Worm (Caenorhabditis elegans) whole organism, L4 larva: Measurements from ENCODE around the gene srlf-18.
A peak's percentile ranks its signal among the peaks of the same experiment; 100 is the strongest.

Experiments
- F26F4.8 ChIP-seq: fragments of 200-800 bp; sonication (Bioruptor generic); conservative IDR thresholded peaks from 2 replicates; pipeline ENCODE4 v1.3.6; 2022; ENCODE audit warnings: missing genetic modification characterization, missing compliant biosample characterization
- R02D3.7 ChIP-seq: fragments of 150-350 bp; sonication (generic microtip); optimal IDR thresholded peaks from 3 replicates; lab custom pipeline; 2014; ENCODE audit warnings: missing biosample characterization, missing genetic modification characterization
- T20F7.1 ChIP-seq: fragments of 200-800 bp; sonication (Bioruptor generic); optimal IDR thresholded peaks from 2 replicates; lab custom pipeline; 2018; ENCODE audit warnings: mild to moderate bottlenecking, missing genetic modification characterization, missing compliant biosample characterization
- Y48G9A.11 ChIP-seq: fragments of 200-800 bp; sonication (Bioruptor generic); IDR thresholded peaks from 2 replicates; pipeline ENCODE4 v1.3.6; 2022; ENCODE audit warnings: missing genetic modification reagents, missing genetic modification characterization, missing compliant biosample characterization
- attf-4 ChIP-seq: sonication (generic microtip); optimal IDR thresholded peaks from 3 replicates; lab custom pipeline; 2017; ENCODE audit warnings: missing biosample characterization, missing genetic modification characterization
- ctbp-1 ChIP-seq: fragments of 200-800 bp; sonication (Bioruptor generic); IDR thresholded peaks from 2 replicates; pipeline ENCODE4 v1.3.6; 2022; ENCODE audit warnings: missing genetic modification reagents, missing genetic modification characterization, missing compliant biosample characterization
- daf-16 ChIP-seq, 3 experiments: sonication (generic microtip); optimal IDR thresholded peaks; 2 replicates each; lab custom pipeline; 2016 to 2017; ENCODE audit warnings: missing genetic modification characterization in 3 of 3, missing genetic modification reagents in 3 of 3, mild to moderate bottlenecking in 2 of 3, missing compliant biosample characterization in 2 of 3, missing biosample characterization in 1 of 3, moderate library complexity in 1 of 3
- daf-19 ChIP-seq: fragments of 200-800 bp; sonication (Bioruptor generic); conservative IDR thresholded peaks from 2 replicates; pipeline ENCODE4 v1.3.6; 2022; ENCODE audit warnings: missing genetic modification characterization, missing compliant biosample characterization
- dmd-6 ChIP-seq: fragments of 200-800 bp; sonication (Bioruptor generic); IDR thresholded peaks from 2 replicates; pipeline ENCODE4 v1.3.6; 2022; ENCODE audit warnings: missing genetic modification reagents, missing genetic modification characterization, missing compliant biosample characterization
- dmd-8 ChIP-seq: fragments of 200-800 bp; sonication (Bioruptor generic); IDR thresholded peaks from 2 replicates; pipeline ENCODE4 v1.3.6; 2022; ENCODE audit warnings: missing genetic modification characterization, missing compliant biosample characterization
- dmd-9 ChIP-seq: fragments of 200-800 bp; sonication (Bioruptor generic); IDR thresholded peaks from 2 replicates; pipeline ENCODE4 v1.3.6; 2022; ENCODE audit warnings: missing genetic modification reagents, missing genetic modification characterization, missing compliant biosample characterization
- dve-1 ChIP-seq: sonication (generic microtip); optimal IDR thresholded peaks from 2 replicates; lab custom pipeline; 2017; ENCODE audit warnings: antibody characterized with exemption, mild to moderate bottlenecking, missing genetic modification characterization, missing compliant biosample characterization; ENCODE audit not compliant: insufficient read depth
- egl-27 ChIP-seq: sonication (generic microtip); optimal IDR thresholded peaks from 3 replicates; lab custom pipeline; 2017; ENCODE audit warnings: missing biosample characterization, missing genetic modification reagents, missing genetic modification characterization
- egl-43 ChIP-seq: fragments of 200-800 bp; sonication (Bioruptor generic); IDR thresholded peaks from 2 replicates; pipeline ENCODE4 v1.3.6; 2022; ENCODE audit warnings: missing genetic modification reagents, missing genetic modification characterization, missing compliant biosample characterization
- fkh-10 ChIP-seq: fragments of 150-350 bp; optimal IDR thresholded peaks from 2 replicates; lab custom pipeline; 2014; ENCODE audit warnings: missing biosample characterization, missing genetic modification reagents, missing genetic modification characterization
- fos-1 ChIP-seq: fragments of 150-350 bp; optimal IDR thresholded peaks from 2 replicates; lab custom pipeline; 2014; ENCODE audit warnings: missing biosample characterization, missing genetic modification characterization
- hif-1 ChIP-seq, 2 experiments: sonication (generic microtip); optimal IDR thresholded peaks; 2 replicates each; lab custom pipeline; 2016 to 2017; ENCODE audit warnings: missing compliant biosample characterization in 2 of 2, missing genetic modification characterization in 2 of 2, missing genetic modification reagents in 2 of 2, missing genotype in 2 of 2, mild to moderate bottlenecking in 1 of 2
- hlh-11 ChIP-seq: fragments of 200-800 bp; sonication (Bioruptor generic); optimal IDR thresholded peaks from 2 replicates; lab custom pipeline; 2018; ENCODE audit warnings: mild to moderate bottlenecking, missing genetic modification characterization, missing compliant biosample characterization
- hlh-30 ChIP-seq: sonication (generic microtip); optimal IDR thresholded peaks from 2 replicates; lab custom pipeline; 2017; ENCODE audit warnings: antibody characterized with exemption, mild to moderate bottlenecking, missing genetic modification characterization, missing compliant biosample characterization; ENCODE audit not compliant: insufficient read depth
- hmg-1.1 ChIP-seq: fragments of 200-800 bp; sonication (Bioruptor generic); IDR thresholded peaks from 2 replicates; pipeline ENCODE4 v1.3.6; 2022; ENCODE audit warnings: missing genetic modification reagents, missing genetic modification characterization, missing compliant biosample characterization
- lin-29 ChIP-seq: fragments of 200-800 bp; sonication (Bioruptor generic); IDR thresholded peaks from 2 replicates; pipeline ENCODE4 v1.3.6; 2022; ENCODE audit warnings: missing genetic modification reagents, missing genetic modification characterization, missing compliant biosample characterization
- lin-38 ChIP-seq: fragments of 200-800 bp; sonication (Bioruptor generic); IDR thresholded peaks from 2 replicates; pipeline ENCODE4 v1.3.6; 2022; ENCODE audit warnings: missing genetic modification reagents, missing genetic modification characterization, missing compliant biosample characterization
- lsy-2 ChIP-seq, 2 experiments: fragments of 150-350 bp in 1 of 2; sonication (generic microtip) in 1 of 2; optimal IDR thresholded peaks; 2 replicates each; lab custom pipeline; 2014 to 2017; ENCODE audit warnings: missing biosample characterization in 2 of 2, missing genetic modification characterization in 2 of 2
- madf-5 ChIP-seq, 2 experiments: fragments of 200-800 bp; sonication (Bioruptor generic); IDR thresholded peaks; 2 replicates each; pipeline ENCODE4 v1.3.6; 2022; ENCODE audit warnings: missing compliant biosample characterization in 2 of 2, missing genetic modification characterization in 2 of 2
- mdl-1 ChIP-seq, 2 experiments: fragments of 150-350 bp in 1 of 2; sonication (generic microtip) in 1 of 2; optimal IDR thresholded peaks; 2 replicates each; lab custom pipeline; 2014 to 2017; ENCODE audit warnings: missing biosample characterization in 2 of 2, missing genetic modification characterization in 2 of 2
- mes-2 ChIP-seq: sonication (generic microtip); optimal IDR thresholded peaks from 2 replicates; lab custom pipeline; 2016; ENCODE audit warnings: missing genotype, mild to moderate bottlenecking, missing genetic modification characterization, missing compliant biosample characterization; ENCODE audit not compliant: poor library complexity, severe bottlenecking
- nhr-10 ChIP-seq: fragments of 150-350 bp; optimal IDR thresholded peaks from 2 replicates; lab custom pipeline; 2014; ENCODE audit warnings: missing biosample characterization, missing genetic modification characterization
- nhr-111 ChIP-seq: fragments of 200-800 bp; sonication (Bioruptor generic); optimal IDR thresholded peaks from 2 replicates; lab custom pipeline; 2018; ENCODE audit warnings: mild to moderate bottlenecking, missing genetic modification characterization, missing compliant biosample characterization
- nhr-25 ChIP-seq: sonication (generic microtip); optimal IDR thresholded peaks from 2 replicates; lab custom pipeline; 2017; ENCODE audit warnings: missing genetic modification characterization, mild to moderate bottlenecking, missing compliant biosample characterization, antibody characterized with exemption, moderate library complexity, borderline replicate concordance; ENCODE audit not compliant: insufficient read depth
- nhr-77 ChIP-seq: fragments of 150-350 bp; optimal IDR thresholded peaks from 2 replicates; lab custom pipeline; 2014; ENCODE audit warnings: missing biosample characterization, missing genetic modification characterization
- pha-4 ChIP-seq, 2 experiments: fragments of 150-350 bp in 1 of 2; fragments of 200-800 bp in 1 of 2; sonication (Bioruptor generic) in 1 of 2; IDR thresholded peaks in 1 of 2; optimal IDR thresholded peaks in 1 of 2; 2 replicates each; pipeline versions ENCODE4 v1.3.6 to Lab custom; 2014 to 2022; ENCODE audit warnings: missing genetic modification characterization in 2 of 2, missing genetic modification reagents in 2 of 2, missing biosample characterization in 1 of 2, missing compliant biosample characterization in 1 of 2
- php-3 ChIP-seq: fragments of 200-800 bp; sonication (Bioruptor generic); IDR thresholded peaks from 2 replicates; pipeline ENCODE4 v1.3.6; 2022; ENCODE audit warnings: missing genetic modification reagents, missing genetic modification characterization, missing compliant biosample characterization
- pqm-1 ChIP-seq: sonication (generic microtip); optimal IDR thresholded peaks from 2 replicates; lab custom pipeline; 2017; ENCODE audit warnings: missing biosample characterization, missing genetic modification characterization
- sdz-12 ChIP-seq: fragments of 200-800 bp; sonication (Bioruptor generic); optimal IDR thresholded peaks from 2 replicates; lab custom pipeline; 2018; ENCODE audit warnings: mild to moderate bottlenecking, missing genetic modification characterization, missing compliant biosample characterization
- snpc-1.2 ChIP-seq: fragments of 200-800 bp; sonication (Bioruptor generic); IDR thresholded peaks from 2 replicates; pipeline ENCODE4 v1.3.6; 2022; ENCODE audit warnings: missing genetic modification reagents, missing genetic modification characterization, missing compliant biosample characterization
- unc-130 ChIP-seq: sonication (generic microtip); optimal IDR thresholded peaks from 2 replicates; lab custom pipeline; 2016; ENCODE audit warnings: missing genetic modification reagents, missing genetic modification characterization, missing compliant biosample characterization
- unc-62 ChIP-seq, 3 experiments: fragments of 150-350 bp in 1 of 3; sonication (generic microtip); optimal IDR thresholded peaks in 2 of 3; peaks in 1 of 3; 1 replicate in 1 of 3; 2 replicates in 2 of 3; lab custom pipeline; 2014 to 2017; ENCODE audit warnings: missing biosample characterization in 3 of 3, missing genetic modification characterization in 3 of 3, missing genetic modification reagents in 3 of 3, missing genotype in 1 of 3
- vab-7 ChIP-seq: fragments of 200-800 bp; sonication (Bioruptor generic); IDR thresholded peaks from 2 replicates; pipeline ENCODE4 v1.3.6; 2022; ENCODE audit warnings: missing genetic modification reagents, missing genetic modification characterization, missing compliant biosample characterization
- zag-1 ChIP-seq: fragments of 150-350 bp; optimal IDR thresholded peaks from 2 replicates; lab custom pipeline; 2014; ENCODE audit warnings: missing biosample characterization, missing genetic modification characterization
- zfp-2 ChIP-seq: sonication (generic microtip); optimal IDR thresholded peaks from 2 replicates; lab custom pipeline; 2016; ENCODE audit warnings: mild to moderate bottlenecking, missing genetic modification characterization, missing compliant biosample characterization
- zfp-3 ChIP-seq: fragments of 200-800 bp; sonication (Bioruptor generic); conservative IDR thresholded peaks from 2 replicates; pipeline ENCODE4 v1.3.6; 2022; ENCODE audit warnings: missing genetic modification reagents, missing genetic modification characterization, missing compliant biosample characterization
- ztf-11 ChIP-seq: fragments of 150-350 bp; optimal IDR thresholded peaks from 2 replicates; lab custom pipeline; 2014; ENCODE audit warnings: missing biosample characterization, missing genetic modification characterization

Gene srlf-18

DNA sequence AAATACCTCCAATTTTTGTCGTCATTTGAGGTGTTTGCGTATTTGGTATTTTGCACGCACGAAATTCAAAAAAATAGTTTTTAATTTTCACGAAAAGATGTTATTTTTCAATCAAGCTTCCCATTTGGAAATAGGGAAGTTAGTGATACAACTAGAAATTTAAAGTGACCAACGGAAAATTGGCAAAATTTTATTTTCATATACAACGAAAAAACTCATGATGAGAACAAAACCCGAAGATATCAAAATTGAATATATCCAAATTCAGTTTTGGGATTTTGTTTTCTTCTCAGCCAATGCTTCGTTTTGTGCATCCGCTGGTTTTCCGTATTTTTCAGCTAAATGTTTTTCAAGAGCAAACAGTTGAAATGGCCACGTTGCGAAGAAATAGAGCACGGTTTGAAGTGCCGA, 44.7 kb upstream of the srlf-18 start (continued):
- TF ChIP-seq dmd-6 (no peak), lsy-2 (tag; optimal IDR thresholded peaks at IDR 0.05; lab: Kevin White, UChicago) (no peak), pha-4 (GFP tag; IDR thresholded peaks at IDR 0.05; lab: Robert Waterston, UW) (peak; percentile 64; the same call in 1 of the 2 replicates), pha-4 (tag; optimal IDR thresholded peaks at IDR 0.05; lab: Kevin White, UChicago) (no peak), pqm-1 (tag; lab: Kevin White, UChicago) (no peak), hmg-1.1 (GFP tag; lab: Robert Waterston, UW) (no peak), nhr-25 (tag; lab: Kevin White, UChicago) (no peak), php-3 (GFP tag; lab: Robert Waterston, UW) (no peak), sdz-12 (GFP tag; lab: Kevin White, UChicago) (no peak), mes-2 (tag; lab: Kevin White, UChicago) (no peak), Y48G9A.11 (0 out of 2 replicates have a peak, but pooled peaks have one; percentile 6), attf-4 (tag; lab: Kevin White, UChicago) (no peak), zag-1 (no peak), egl-27 (tag; lab: Kevin White, UChicago) (no peak), hlh-30 (tag; lab: Kevin White, UChicago) (no peak), snpc-1.2 (GFP tag; lab: Robert Waterston, UW) (0 out of 2 replicates have a peak, but pooled peaks have one; percentile 15), fkh-10 (GFP tag; lab: Kevin White, UChicago) (no peak), ctbp-1 (no peak), daf-16 (GFP tag; optimal IDR thresholded peaks at IDR 0.05; lab: Kevin White, UChicago) (no peak), daf-16 (tag; optimal IDR thresholded peaks at IDR 0.05; lab: Kevin White, UChicago) (no peak), zfp-3 (0 out of 2 replicates have a peak, but pooled peaks have one; percentile 30), F26F4.8 (GFP tag; lab: Robert Waterston, UW) (no peak), nhr-77 (tag; lab: Kevin White, UChicago) (no peak), egl-43 (GFP tag; lab: Robert Waterston, UW) (no peak), fos-1 (tag; lab: Kevin White, UChicago) (no peak), unc-62 (GFP tag; optimal IDR thresholded peaks at IDR 0.05 in 1 of 2; lab: Kevin White, UChicago) (peak in 1 of 2 experiments; percentile 51), unc-62 (tag; optimal IDR thresholded peaks at IDR 0.05; lab: Kevin White, UChicago) (no peak), lin-29 (GFP tag; lab: Robert Waterston, UW) (no peak), dmd-8 (GFP tag; lab: Robert Waterston, UW) (no peak), R02D3.7 (tag; lab: Kevin White, UChicago) (no peak), dmd-9 (GFP tag; lab: Robert Waterston, UW) (no peak), zfp-2 (no peak), dve-1 (tag; lab: Kevin White, UChicago) (no peak), hlh-11 (tag; lab: Kevin White, UChicago) (no peak), nhr-111 (GFP tag; lab: Kevin White, UChicago) (no peak), T20F7.1 (GFP tag; lab: Kevin White, UChicago) (no peak), unc-130 (GFP tag; lab: Kevin White, UChicago) (no peak), lin-38 (peak; percentile 62), nhr-10 (tag; lab: Kevin White, UChicago) (no peak), daf-19 (GFP tag; lab: Robert Waterston, UW) (no peak), mdl-1 (tag; optimal IDR thresholded peaks at IDR 0.05; lab: Kevin White, UChicago) (no peak), hif-1 (tag; optimal IDR thresholded peaks at IDR 0.05; lab: Kevin White, UChicago) (no peak), madf-5 (GFP tag; IDR thresholded peaks at IDR 0.05; lab: Robert Waterston, UW) (no peak), vab-7 (GFP tag; lab: Robert Waterston, UW) (no peak), ztf-11 (no peak)
